Fruit fly (Drosophila melanogaster) whole organism: Measurements from ENCODE around the gene CG2321.

ENCODE experiments used
- Dll ChIP-seq: fragments of >200 bp; optimal IDR thresholded peaks from 2 replicates; lab custom pipeline; 2017
- pan ChIP-seq: fragments of >200 bp; optimal IDR thresholded peaks from 2 replicates; lab custom pipeline; 2017
- psq ChIP-seq: fragments of >200 bp; optimal IDR thresholded peaks from 2 replicates; lab custom pipeline; 2017
- usp ChIP-seq: fragments of >200 bp; optimal IDR thresholded peaks from 2 replicates; lab custom pipeline; 2017; ENCODE audit warnings: missing biosample characterization, missing genetic modification characterization, mixed read lengths

dm6 chr3R:29461069-29461468, 28.0 kb downstream of the CG2321 start:
- TF ChIP-seq pan (no peak), Dll (no peak), psq (lab: Kevin White, UChicago) (no peak), usp (GFP tag; lab: Kevin White, UChicago) (no peak)
